Fruit fly (Drosophila melanogaster): ENCODE data around the gene CG1486.
A peak's percentile ranks its signal among the peaks of the same experiment; 100 is the strongest.

Gene CG1486

dm6 chrX:21306485-21307142 is 17.2 kb upstream of the CG1486 start, which contains the start of gene Abca3 (continued):
- TF ChIP-seq kni (GFP tag; optimal IDR thresholded peaks at IDR 0.05) (peak; percentile 91), CG11504 (tag; optimal IDR thresholded peaks at IDR 0.05) (peak; percentile 66), dmrt11E (tag; optimal IDR thresholded peaks at IDR 0.05) (peak; percentile 43), CG4730 (GFP tag; IDR thresholded peaks at IDR 0.05) (peak; percentile 19; the same call in 1 of the 2 replicates), Fer1 (GFP tag; optimal IDR thresholded peaks at IDR 0.05) (peak; percentile 74), E2f2 (GFP tag; IDR thresholded peaks at IDR 0.05) (peak; percentile 84), CG18764 (GFP tag; optimal IDR thresholded peaks at IDR 0.05) (peak; percentile 4), ERR (GFP tag; optimal IDR thresholded peaks at IDR 0.05) (peak; percentile 27), grau (tag; optimal IDR thresholded peaks at IDR 0.05) (peak; percentile 80), CG7372 (GFP tag; IDR thresholded peaks at IDR 0.05) (peak; percentile 70), esg (GFP tag; conservative IDR thresholded peaks at IDR 0.05) (peak; percentile 43; the same call in 1 of the 2 replicates), CG32772 (GFP tag; IDR thresholded peaks at IDR 0.05) (no peak), CG15073 (GFP tag; optimal IDR thresholded peaks at IDR 0.05) (no peak), cwo (GFP tag; optimal IDR thresholded peaks at IDR 0.05) (peak; percentile 59), fd3F (GFP tag; optimal IDR thresholded peaks at IDR 0.05) (peak; percentile 49), CG14050 (GFP tag; IDR thresholded peaks at IDR 0.05) (peak; percentile 49; the same call in 1 of the 3 replicates), jigr1 (GFP tag; IDR thresholded peaks at IDR 0.05) (no peak), Max (GFP tag; optimal IDR thresholded peaks at IDR 0.05) (peak; percentile 48), Fer2 (tag; optimal IDR thresholded peaks at IDR 0.05) (peak; percentile 74), Usf (GFP tag; optimal IDR thresholded peaks at IDR 0.05) (peak; percentile 12), pnt (GFP tag; optimal IDR thresholded peaks at IDR 0.05) (peak; percentile 33), mld (GFP tag; IDR thresholded peaks at IDR 0.05; ENCODE audit: partially characterized antibody) (no peak), hth (optimal IDR thresholded peaks at IDR 0.05) (no peak), CG11723 (GFP tag; optimal IDR thresholded peaks at IDR 0.05) (peak; percentile 55), CG2120 (GFP tag; optimal IDR thresholded peaks at IDR 0.05) (peak; percentile 83), CoRest (tag; optimal IDR thresholded peaks at IDR 0.05) (peak; percentile 78), gro (GFP tag; optimal IDR thresholded peaks at IDR 0.05) (peak; percentile 57), CG2116 (GFP tag; optimal IDR thresholded peaks at IDR 0.05) (peak; percentile 28), Poxn (GFP tag; IDR thresholded peaks at IDR 0.05) (peak; percentile 14; the same call in 1 of the 2 replicates), Sry-δ (GFP tag; optimal IDR thresholded peaks at IDR 0.05) (peak; percentile 56), chif (GFP tag; optimal IDR thresholded peaks at IDR 0.05) (peak; percentile 33 to 39), CG13296 (GFP tag; optimal IDR thresholded peaks at IDR 0.05) (peak; percentile 65), CG18011 (GFP tag; optimal IDR thresholded peaks at IDR 0.05) (no peak), Gsc (GFP tag; IDR thresholded peaks at IDR 0.05) (no peak), CkIIα-i1 (GFP tag; IDR thresholded peaks at IDR 0.05) (no peak), fd96Cb (tag; optimal IDR thresholded peaks at IDR 0.05) (peak; percentile 29), CG15601 (tag; optimal IDR thresholded peaks at IDR 0.05) (peak; percentile 57), Trl (optimal IDR thresholded peaks at IDR 0.05) (peak; percentile 63 to 89), Trl (GFP tag; optimal IDR thresholded peaks at IDR 0.05) (peak; percentile 68), CG43689 (GFP tag; IDR thresholded peaks at IDR 0.05) (no peak), tap (tag; optimal IDR thresholded peaks at IDR 0.05) (peak; percentile 24), ab (GFP tag; optimal IDR thresholded peaks at IDR 0.05) (no peak), sqz (GFP tag; optimal IDR thresholded peaks at IDR 0.05) (peak; percentile 17), Hmx (GFP tag; optimal IDR thresholded peaks at IDR 0.05) (no peak), Optix (GFP tag; IDR thresholded peaks at IDR 0.05) (no peak), HmgD (GFP tag; optimal IDR thresholded peaks at IDR 0.05) (peak; percentile 13), CG3847 (GFP tag; IDR thresholded peaks at IDR 0.05) (no peak; the same call in none of the 2 replicates), HHEX (GFP tag; optimal IDR thresholded peaks at IDR 0.05) (peak; percentile 47), CG9437 (GFP tag; optimal IDR thresholded peaks at IDR 0.05) (peak; percentile 43), CG4328 (GFP tag; optimal IDR thresholded peaks at IDR 0.05) (peak; percentile 68), Lpt (GFP tag; optimal IDR thresholded peaks at IDR 0.05) (no peak)
